Fruit fly (Drosophila melanogaster): ENCODE data around the gene Tsp3A.

Tsp3A gene

dm6 chrX:2608470-2609157, 10.9 kb downstream of the Tsp3A start, which contains the start of gene Smyd3 (continued):
- TF ChIP-seq esg (GFP tag; conservative IDR thresholded peaks at IDR 0.05) (peak; percentile 74), kni (GFP tag; optimal IDR thresholded peaks at IDR 0.05) (no peak), CG14667 (GFP tag; IDR thresholded peaks at IDR 0.05) (peak; percentile 73), Nf-YB (GFP tag; optimal IDR thresholded peaks at IDR 0.05) (peak; percentile 34), Xrp1 (GFP tag; IDR thresholded peaks at IDR 0.05) (peak; percentile 88), CG6175 (GFP tag; IDR thresholded peaks at IDR 0.05) (peak; percentile 67; the same call in 1 of the 3 replicates), CG11398 (GFP tag; optimal IDR thresholded peaks at IDR 0.05) (peak; percentile 39), cato (GFP tag; optimal IDR thresholded peaks at IDR 0.05; ENCODE audit: borderline replicate concordance) (peak; percentile 15), al (GFP tag; IDR thresholded peaks at IDR 0.05) (peak; percentile 67), crol (GFP tag; IDR thresholded peaks at IDR 0.05) (no peak), sna (GFP tag; IDR thresholded peaks at IDR 0.05; ENCODE audit: partially characterized antibody) (no peak), Mes4 (GFP tag; optimal IDR thresholded peaks at IDR 0.05) (peak; percentile 34), wdn (GFP tag; IDR thresholded peaks at IDR 0.05) (peak; percentile 72), jumu (GFP tag; optimal IDR thresholded peaks at IDR 0.05) (peak; percentile 62), slbo (GFP tag; IDR thresholded peaks at IDR 0.05) (peak; percentile 88), gsb-n (tag; optimal IDR thresholded peaks at IDR 0.05) (no peak), pros (GFP tag; optimal IDR thresholded peaks at IDR 0.05) (no peak), gce (GFP tag; IDR thresholded peaks at IDR 0.05) (0 out of 3 replicates have a peak, but pooled peaks have one; percentile 49), CG4707 (GFP tag; optimal IDR thresholded peaks at IDR 0.05) (peak; percentile 69), CoRest (tag; optimal IDR thresholded peaks at IDR 0.05) (peak; percentile 72), bsh (GFP tag; optimal IDR thresholded peaks at IDR 0.05) (peak; percentile 17 to 78), CG34224 (GFP tag; IDR thresholded peaks at IDR 0.05; ENCODE audit: partially characterized antibody) (no peak), stc (GFP tag; IDR thresholded peaks at IDR 0.05) (peak; percentile 79; the same call in 1 of the 2 replicates), C15 (GFP tag; IDR thresholded peaks at IDR 0.05) (peak; percentile 64; the same call in 1 of the 3 replicates), CG3995 (GFP tag; optimal IDR thresholded peaks at IDR 0.05) (peak; percentile 29), Scr (GFP tag; IDR thresholded peaks at IDR 0.05; ENCODE audit: partially characterized antibody) (no peak), inv (GFP tag; IDR thresholded peaks at IDR 0.05; ENCODE audit: partially characterized antibody) (no peak), CG15514 (GFP tag; optimal IDR thresholded peaks at IDR 0.05) (peak; percentile 67), CG1529 (GFP tag; optimal IDR thresholded peaks at IDR 0.05) (no peak), CG9817 (tag; optimal IDR thresholded peaks at IDR 0.05) (peak; percentile 63), rib (GFP tag; IDR thresholded peaks at IDR 0.05) (peak; percentile 79), prd (optimal IDR thresholded peaks at IDR 0.05) (no peak), prd (GFP tag; IDR thresholded peaks at IDR 0.05) (peak; percentile 86), tgo (GFP tag; IDR thresholded peaks at IDR 0.05) (peak; percentile 85), Atf-2 (GFP tag; optimal IDR thresholded peaks at IDR 0.05) (peak; percentile 65), ase (GFP tag; IDR thresholded peaks at IDR 0.05) (peak; percentile 75), Med (GFP tag) (peak; percentile 97), gfzf (GFP tag; optimal IDR thresholded peaks at IDR 0.05) (peak; percentile 22), CG18011 (GFP tag; optimal IDR thresholded peaks at IDR 0.05) (peak; percentile 71), slou (GFP tag; optimal IDR thresholded peaks at IDR 0.05) (peak; percentile 28), fd96Cb (tag; optimal IDR thresholded peaks at IDR 0.05) (peak; percentile 64), NfI (GFP tag; optimal IDR thresholded peaks at IDR 0.05) (peak; percentile 75), danr (GFP tag; IDR thresholded peaks at IDR 0.05) (peak; percentile 69), CG10959 (GFP tag; IDR thresholded peaks at IDR 0.05) (peak; percentile 62), CG33213 (GFP tag; optimal IDR thresholded peaks at IDR 0.05) (peak; percentile 72), HLH3B (GFP tag; IDR thresholded peaks at IDR 0.05) (peak; percentile 84), bowl (GFP tag; IDR thresholded peaks at IDR 0.05) (peak; percentile 62; the same call in 1 of the 2 replicates), nerfin-2 (GFP tag; IDR thresholded peaks at IDR 0.05; ENCODE audit: partially characterized antibody) (no peak), E2f2 (GFP tag; IDR thresholded peaks at IDR 0.05) (peak; percentile 67)
